Worm (Caenorhabditis elegans) whole organism, L4 larva: Measurements from ENCODE around the gene Y6G8.15.

Experiments
- D1046.2 ChIP-seq: fragments of 200-800 bp; sonication (Bioruptor generic); IDR thresholded peaks from 2 replicates; pipeline ENCODE4 v1.3.6; 2022; ENCODE audit warnings: missing genetic modification characterization, missing compliant biosample characterization
- F26F4.8 ChIP-seq: fragments of 200-800 bp; sonication (Bioruptor generic); conservative IDR thresholded peaks from 2 replicates; pipeline ENCODE4 v1.3.6; 2022; ENCODE audit warnings: missing genetic modification characterization, missing compliant biosample characterization
- F37D6.2 ChIP-seq: sonication (generic microtip); optimal IDR thresholded peaks from 2 replicates; lab custom pipeline; 2016; ENCODE audit warnings: mild to moderate bottlenecking, missing genetic modification characterization, missing compliant biosample characterization
- aha-1 ChIP-seq: fragments of 150-350 bp; peaks from one replicate; lab custom pipeline; 2014; ENCODE audit warnings: missing biosample characterization, missing genetic modification characterization
- ceh-44 ChIP-seq: fragments of 200-800 bp; sonication (Bioruptor generic); IDR thresholded peaks from 2 replicates; pipeline ENCODE4 v1.3.6; 2022; ENCODE audit warnings: missing genetic modification reagents, missing genetic modification characterization, missing compliant biosample characterization
- ceh-62 ChIP-seq: sonication (generic microtip); optimal IDR thresholded peaks from 2 replicates; lab custom pipeline; 2017; ENCODE audit warnings: missing biosample characterization, missing genetic modification characterization
- duxl-1 ChIP-seq: sonication (generic microtip); optimal IDR thresholded peaks from 2 replicates; lab custom pipeline; 2016; ENCODE audit warnings: mild to moderate bottlenecking, missing genetic modification characterization, moderate library complexity, missing compliant biosample characterization; ENCODE audit not compliant: poor library complexity
- dve-1 ChIP-seq: sonication (generic microtip); optimal IDR thresholded peaks from 2 replicates; lab custom pipeline; 2017; ENCODE audit warnings: antibody characterized with exemption, mild to moderate bottlenecking, missing genetic modification characterization, missing compliant biosample characterization; ENCODE audit not compliant: insufficient read depth
- egl-27 ChIP-seq: sonication (generic microtip); optimal IDR thresholded peaks from 3 replicates; lab custom pipeline; 2017; ENCODE audit warnings: missing biosample characterization, missing genetic modification reagents, missing genetic modification characterization
- hlh-11 ChIP-seq: fragments of 200-800 bp; sonication (Bioruptor generic); optimal IDR thresholded peaks from 2 replicates; lab custom pipeline; 2018; ENCODE audit warnings: mild to moderate bottlenecking, missing genetic modification characterization, missing compliant biosample characterization
- hlh-30 ChIP-seq: sonication (generic microtip); optimal IDR thresholded peaks from 2 replicates; lab custom pipeline; 2017; ENCODE audit warnings: antibody characterized with exemption, mild to moderate bottlenecking, missing genetic modification characterization, missing compliant biosample characterization; ENCODE audit not compliant: insufficient read depth
- hmg-1.1 ChIP-seq: fragments of 200-800 bp; sonication (Bioruptor generic); IDR thresholded peaks from 2 replicates; pipeline ENCODE4 v1.3.6; 2022; ENCODE audit warnings: missing genetic modification reagents, missing genetic modification characterization, missing compliant biosample characterization
- lin-39 ChIP-seq: fragments of 150-350 bp; optimal IDR thresholded peaks from 2 replicates; lab custom pipeline; 2014; ENCODE audit warnings: missing biosample characterization, missing genetic modification reagents, missing genetic modification characterization
- mep-1 ChIP-seq: fragments of 150-350 bp; sonication (generic microtip); optimal IDR thresholded peaks from 3 replicates; lab custom pipeline; 2014; ENCODE audit warnings: missing biosample characterization, missing genetic modification characterization
- mes-2 ChIP-seq: sonication (generic microtip); optimal IDR thresholded peaks from 2 replicates; lab custom pipeline; 2016; ENCODE audit warnings: missing genotype, mild to moderate bottlenecking, missing genetic modification characterization, missing compliant biosample characterization; ENCODE audit not compliant: poor library complexity, severe bottlenecking
- mxl-3 ChIP-seq: fragments of 200-800 bp; sonication (Bioruptor generic); optimal IDR thresholded peaks from 2 replicates; lab custom pipeline; 2018; ENCODE audit warnings: mild to moderate bottlenecking, missing genetic modification characterization, missing compliant biosample characterization
- nhr-237 ChIP-seq: sonication (generic microtip); optimal IDR thresholded peaks from 2 replicates; lab custom pipeline; 2017; ENCODE audit warnings: missing biosample characterization, missing genetic modification characterization
- nhr-41 ChIP-seq: fragments of 200-800 bp; sonication (Bioruptor generic); IDR thresholded peaks from 2 replicates; pipeline ENCODE4 v1.3.6; 2022; ENCODE audit warnings: missing genetic modification reagents, missing genetic modification characterization, missing compliant biosample characterization
- nhr-48 ChIP-seq: sonication (generic microtip); optimal IDR thresholded peaks from 2 replicates; lab custom pipeline; 2016; ENCODE audit warnings: mild to moderate bottlenecking, missing genetic modification characterization, missing compliant biosample characterization
- nhr-77 ChIP-seq: fragments of 150-350 bp; optimal IDR thresholded peaks from 2 replicates; lab custom pipeline; 2014; ENCODE audit warnings: missing biosample characterization, missing genetic modification characterization
- set-16 ChIP-seq: fragments of 200-800 bp; sonication (Bioruptor generic); IDR thresholded peaks from 2 replicates; pipeline ENCODE4 v1.3.6; 2022; ENCODE audit warnings: missing genetic modification reagents, missing genetic modification characterization, missing compliant biosample characterization
- snpc-1.2 ChIP-seq: fragments of 200-800 bp; sonication (Bioruptor generic); IDR thresholded peaks from 2 replicates; pipeline ENCODE4 v1.3.6; 2022; ENCODE audit warnings: missing genetic modification reagents, missing genetic modification characterization, missing compliant biosample characterization
- snpc-4 ChIP-seq: fragments of 150-350 bp; optimal IDR thresholded peaks from 2 replicates; lab custom pipeline; 2014; ENCODE audit warnings: missing biosample characterization, missing genetic modification characterization
- tra-1 ChIP-seq: fragments of 200-800 bp; sonication (Bioruptor generic); IDR thresholded peaks from 2 replicates; pipeline ENCODE4 v1.3.6; 2022; ENCODE audit warnings: missing genetic modification reagents, missing genetic modification characterization, missing compliant biosample characterization
- unc-62 ChIP-seq, 3 experiments: fragments of 150-350 bp in 1 of 3; sonication (generic microtip); optimal IDR thresholded peaks in 2 of 3; peaks in 1 of 3; 1 replicate in 1 of 3; 2 replicates in 2 of 3; lab custom pipeline; 2014 to 2017; ENCODE audit warnings: missing biosample characterization in 3 of 3, missing genetic modification characterization in 3 of 3, missing genetic modification reagents in 3 of 3, missing genotype in 1 of 3

The Y6G8.15 gene

ce11 chrV:17595691-17596090, 14.7 kb downstream of the Y6G8.15 start:
- TF ChIP-seq mep-1 (tag; lab: Kevin White, UChicago): no peak
- no peak for TF ChIP-seq F37D6.2 (tag; lab: Kevin White, UChicago)
- no peak for TF ChIP-seq hlh-11 (tag; lab: Kevin White, UChicago)
- 0 out of 2 replicates have a peak, but pooled peaks have one; percentile 17 for TF ChIP-seq F26F4.8
- no peak for TF ChIP-seq snpc-4 (tag; lab: Kevin White, UChicago)
- peak; percentile 54; the same call in 1 of the 2 replicates for TF ChIP-seq set-16
- no peak for TF ChIP-seq ceh-44 (GFP tag; lab: Robert Waterston, UW)
- no peak for TF ChIP-seq snpc-1.2 (GFP tag; lab: Robert Waterston, UW)

- TF ChIP-seq D1046.2 (GFP tag; lab: Robert Waterston, UW): 0 out of 2 replicates have a peak, but pooled peaks have one; percentile 26
- peak; percentile 65 for TF ChIP-seq set-16
These were observed 26.0 kb downstream of the Y6G8.15 start, which contains the start of gene fbxa-133 for ce11 chrV:17584352-17584843. fbxa-133 (plus strand) TSS chrV:17584793.

- TF ChIP-seq hmg-1.1 (GFP tag; lab: Robert Waterston, UW) (no peak), hlh-30 (no peak), unc-62 (GFP tag; optimal IDR thresholded peaks at IDR 0.05 in 1 of 2; lab: Kevin White, UChicago) (peak in 1 of 2 experiments; percentile 81), unc-62 (tag; optimal IDR thresholded peaks at IDR 0.05; lab: Kevin White, UChicago) (no peak), aha-1 (tag; lab: Kevin White, UChicago) (peak; percentile 28), lin-39 (tag; lab: Kevin White, UChicago) (no peak), ceh-62 (tag; lab: Kevin White, UChicago) (no peak), duxl-1 (tag; lab: Kevin White, UChicago) (no peak)
These were observed 30.4 kb downstream of the Y6G8.15 start for ce11 chrV:17580017-17580416.

ce11 chrV:17566850-17567249, 43.6 kb downstream of the Y6G8.15 start, which contains the start of gene C38D9.2:
C38D9.2 (plus strand) TSS chrV:17567150.
- TF ChIP-seq dve-1 (tag; lab: Kevin White, UChicago) (no peak), nhr-77 (tag; lab: Kevin White, UChicago) (no peak), tra-1 (GFP tag; lab: Robert Waterston, UW) (no peak), egl-27 (tag; lab: Kevin White, UChicago) (no peak), set-16 (no peak), mes-2 (tag; lab: Kevin White, UChicago) (no peak)

ce11 chrV:17565903-17566302, 44.5 kb downstream of the Y6G8.15 start, which contains the start of gene fbxa-171:
fbxa-171 (minus strand) TSS chrV:17566003.
- TF ChIP-seq mxl-3 (GFP tag; lab: Kevin White, UChicago): no peak
- no peak for TF ChIP-seq nhr-237
- TF ChIP-seq nhr-48 (tag; lab: Kevin White, UChicago): no peak
- TF ChIP-seq nhr-41: no peak
